Fruit fly (Drosophila melanogaster) whole organism, embryonic: ENCODE measurements around the gene CG5793.

Experiments used
- Ada2b ChIP-seq: fragments of 200-800 bp; sonication (Bioruptor generic); IDR thresholded peaks from 2 replicates; pipeline ENCODE4 v1.3.6; 2022; ENCODE audit warnings: missing biosample characterization, missing genetic modification characterization
- Antp ChIP-seq: fragments of 200-800 bp; sonication (Bioruptor generic); optimal IDR thresholded peaks from 3 replicates; lab custom pipeline; 2016; ENCODE audit warnings: missing biosample characterization, missing genetic modification characterization
- Blimp-1 ChIP-seq: fragments of 200-800 bp; sonication (Bioruptor generic); optimal IDR thresholded peaks from 3 replicates; lab custom pipeline; 2018; ENCODE audit warnings: missing biosample characterization, missing genetic modification characterization, mild to moderate bottlenecking, moderate library complexity, missing genetic modification reagents
- BtbVII ChIP-seq: fragments of 200-800 bp; sonication (Bioruptor generic); optimal IDR thresholded peaks from 3 replicates; lab custom pipeline; 2017; ENCODE audit warnings: missing biosample characterization, mild to moderate bottlenecking, missing genetic modification characterization
- CG12769 ChIP-seq: fragments of 200-800 bp; sonication (Bioruptor generic); optimal IDR thresholded peaks from 2 replicates; lab custom pipeline; 2019; ENCODE audit warnings: missing biosample characterization, mild to moderate bottlenecking, missing genetic modification characterization, moderate library complexity
- CG15601 ChIP-seq: fragments of 200-800 bp; sonication (Bioruptor generic); optimal IDR thresholded peaks from 3 replicates; lab custom pipeline; 2019; ENCODE audit warnings: missing biosample characterization, mild to moderate bottlenecking, missing genetic modification characterization, moderate library complexity
- CG31224 ChIP-seq: fragments of 200-800 bp; sonication (Bioruptor generic); IDR thresholded peaks from 2 replicates; pipeline ENCODE4 v1.3.6; 2022; ENCODE audit warnings: missing biosample characterization, missing genetic modification characterization
- CG4360 ChIP-seq: fragments of 200-800 bp; sonication (Bioruptor generic); IDR thresholded peaks from 2 replicates; pipeline ENCODE4 v1.3.6; 2022; ENCODE audit warnings: missing biosample characterization, missing genetic modification characterization
- CG6254 ChIP-seq: fragments of 200-800 bp; sonication (Bioruptor generic); optimal IDR thresholded peaks from 3 replicates; lab custom pipeline; 2017; ENCODE audit warnings: mild to moderate bottlenecking, missing biosample characterization, missing genetic modification reagents, missing genetic modification characterization
- CG7271 ChIP-seq: fragments of 200-800 bp; sonication (Bioruptor generic); optimal IDR thresholded peaks from 2 replicates; lab custom pipeline; 2018; ENCODE audit warnings: missing biosample characterization, mild to moderate bottlenecking, missing genetic modification characterization, moderate library complexity
- CG7556 ChIP-seq: fragments of 200-800 bp; sonication (Bioruptor generic); optimal IDR thresholded peaks from 2 replicates; lab custom pipeline; 2017; ENCODE audit warnings: missing biosample characterization, mild to moderate bottlenecking, missing genetic modification characterization
- CG8281 ChIP-seq: fragments of 200-800 bp; sonication (Bioruptor generic); optimal IDR thresholded peaks from 2 replicates; lab custom pipeline; 2018; ENCODE audit warnings: missing biosample characterization, mild to moderate bottlenecking, missing genetic modification characterization, moderate library complexity
- CG9797 ChIP-seq: fragments of 200-800 bp; sonication (Bioruptor generic); optimal IDR thresholded peaks from 3 replicates; lab custom pipeline; 2018; ENCODE audit warnings: missing biosample characterization, mild to moderate bottlenecking, missing genetic modification characterization
- Drgx ChIP-seq: fragments of 200-800 bp; sonication (Bioruptor generic); IDR thresholded peaks from 2 replicates; pipeline ENCODE4 v1.3.6; 2022; ENCODE audit warnings: missing biosample characterization, missing genetic modification characterization
- Ets65A ChIP-seq: fragments of 200-800 bp; sonication (Bioruptor generic); peaks from one replicate; lab custom pipeline; 2016; ENCODE audit warnings: missing biosample characterization, missing genetic modification characterization
- Hand ChIP-seq: fragments of 200-800 bp; sonication (Bioruptor generic); optimal IDR thresholded peaks from 2 replicates; lab custom pipeline; 2017; ENCODE audit warnings: mild to moderate bottlenecking, missing biosample characterization, missing genetic modification reagents, missing genetic modification characterization
- Hmr ChIP-seq: fragments of 200-800 bp; sonication (Bioruptor generic); optimal IDR thresholded peaks from 3 replicates; lab custom pipeline; 2017; ENCODE audit warnings: mild to moderate bottlenecking, missing biosample characterization, missing genetic modification reagents, missing genetic modification characterization
- Med ChIP-seq: fragments of 200-800 bp; sonication (Bioruptor generic); peaks from one replicate; lab custom pipeline; 2016; ENCODE audit warnings: missing biosample characterization, missing genetic modification characterization, mild to moderate bottlenecking, inconsistent platforms, moderate library complexity
- Pdp1 ChIP-seq, 2 experiments: fragments of 200-800 bp; sonication (Bioruptor generic); optimal IDR thresholded peaks; 3 replicates each; lab custom pipeline; 2016; ENCODE audit warnings: missing biosample characterization in 2 of 2, missing genetic modification characterization in 2 of 2, mild to moderate bottlenecking in 1 of 2, moderate library complexity in 1 of 2
- Xrp1 ChIP-seq: fragments of 200-800 bp; sonication (Bioruptor generic); IDR thresholded peaks from 2 replicates; pipeline ENCODE4 v1.3.6; 2022; ENCODE audit warnings: missing biosample characterization, missing genetic modification characterization
- abd-A ChIP-seq: fragments of 200-800 bp; sonication (Bioruptor generic); optimal IDR thresholded peaks from 3 replicates; lab custom pipeline; 2019; ENCODE audit warnings: missing biosample characterization, mild to moderate bottlenecking, missing genetic modification characterization, moderate library complexity
- ac ChIP-seq: fragments of 200-800 bp; sonication (Bioruptor generic); optimal IDR thresholded peaks from 3 replicates; lab custom pipeline; 2017; ENCODE audit warnings: missing biosample characterization, mild to moderate bottlenecking, missing genetic modification characterization
- ato ChIP-seq: fragments of 200-800 bp; sonication (Bioruptor generic); IDR thresholded peaks from 2 replicates; pipeline ENCODE4 v1.3.6; 2022; ENCODE audit warnings: missing biosample characterization, missing genetic modification characterization; ENCODE audit not compliant: partially characterized antibody
- bab2 ChIP-seq: fragments of 200-800 bp; sonication (Bioruptor generic); optimal IDR thresholded peaks from 2 replicates; lab custom pipeline; 2016; ENCODE audit warnings: missing biosample characterization, missing genetic modification characterization
- chinmo ChIP-seq: fragments of 200-800 bp; sonication (Bioruptor generic); IDR thresholded peaks from 4 replicates; pipeline ENCODE4 v1.3.6; 2022; ENCODE audit warnings: missing biosample characterization, missing genetic modification characterization; ENCODE audit not compliant: partially characterized antibody
- ci ChIP-seq: fragments of 200-800 bp; sonication (Bioruptor generic); IDR thresholded peaks from 3 replicates; pipeline ENCODE4 v1.3.6; 2022; ENCODE audit warnings: missing biosample characterization, missing genetic modification characterization
- dmrt99B ChIP-seq: fragments of 200-800 bp; sonication (Bioruptor generic); optimal IDR thresholded peaks from 2 replicates; lab custom pipeline; 2018; ENCODE audit warnings: missing biosample characterization, mild to moderate bottlenecking, missing genetic modification characterization, moderate library complexity
- dpn ChIP-seq, 2 experiments: fragments of 200-800 bp; sonication (Bioruptor generic); optimal IDR thresholded peaks; 3 replicates each; lab custom pipeline; 2016; ENCODE audit warnings: missing biosample characterization in 2 of 2, missing genetic modification characterization in 2 of 2
- en ChIP-seq: fragments of 200-800 bp; sonication (Bioruptor generic); optimal IDR thresholded peaks from 2 replicates; lab custom pipeline; 2016; ENCODE audit warnings: missing biosample characterization, missing genetic modification characterization
- gcm ChIP-seq: fragments of 200-800 bp; sonication (Bioruptor generic); optimal IDR thresholded peaks from 2 replicates; lab custom pipeline; 2019; ENCODE audit warnings: missing biosample characterization, mild to moderate bottlenecking, missing genetic modification characterization, moderate library complexity
- gem ChIP-seq: fragments of 200-800 bp; sonication (Bioruptor generic); optimal IDR thresholded peaks from 2 replicates; lab custom pipeline; 2019; ENCODE audit warnings: missing biosample characterization, mild to moderate bottlenecking, missing genetic modification characterization, moderate library complexity
- ham ChIP-seq: fragments of 200-800 bp; sonication (Bioruptor generic); IDR thresholded peaks from 2 replicates; pipeline ENCODE4 v1.3.6; 2022; ENCODE audit warnings: missing biosample characterization, missing genetic modification characterization
- hbn ChIP-seq: fragments of 200-800 bp; sonication (Bioruptor generic); IDR thresholded peaks from 2 replicates; pipeline ENCODE4 v1.3.6; 2022; ENCODE audit warnings: missing biosample characterization, missing genetic modification characterization; ENCODE audit not compliant: partially characterized antibody
- nom ChIP-seq: fragments of 200-800 bp; sonication (Bioruptor generic); optimal IDR thresholded peaks from 2 replicates; lab custom pipeline; 2017; ENCODE audit warnings: missing biosample characterization, missing genetic modification characterization, mild to moderate bottlenecking, moderate library complexity, missing genetic modification reagents
- org-1 ChIP-seq: fragments of 200-800 bp; sonication (Bioruptor generic); optimal IDR thresholded peaks from 2 replicates; lab custom pipeline; 2017; ENCODE audit warnings: missing biosample characterization, missing genetic modification characterization
- sd ChIP-seq: fragments of 200-800 bp; sonication (Bioruptor generic); optimal IDR thresholded peaks from 3 replicates; lab custom pipeline; 2018; ENCODE audit warnings: missing biosample characterization, mild to moderate bottlenecking, missing genetic modification characterization, moderate library complexity
- sens ChIP-seq: fragments of 200-800 bp; sonication (Bioruptor generic); peaks from one replicate; lab custom pipeline; 2016; ENCODE audit warnings: missing biosample characterization, missing genetic modification characterization
- sim ChIP-seq: fragments of 200-800 bp; sonication (Bioruptor generic); IDR thresholded peaks from 2 replicates; pipeline ENCODE4 v1.3.6; 2022; ENCODE audit warnings: missing biosample characterization, missing genetic modification characterization
- tin ChIP-seq: fragments of 200-800 bp; sonication (Bioruptor generic); optimal IDR thresholded peaks from 3 replicates; lab custom pipeline; 2016; ENCODE audit warnings: missing biosample characterization, missing genetic modification characterization
- usp ChIP-seq: fragments of >200 bp; optimal IDR thresholded peaks from 2 replicates; lab custom pipeline; 2017; ENCODE audit warnings: missing biosample characterization, missing genetic modification characterization

The CG5793 gene

DNA sequence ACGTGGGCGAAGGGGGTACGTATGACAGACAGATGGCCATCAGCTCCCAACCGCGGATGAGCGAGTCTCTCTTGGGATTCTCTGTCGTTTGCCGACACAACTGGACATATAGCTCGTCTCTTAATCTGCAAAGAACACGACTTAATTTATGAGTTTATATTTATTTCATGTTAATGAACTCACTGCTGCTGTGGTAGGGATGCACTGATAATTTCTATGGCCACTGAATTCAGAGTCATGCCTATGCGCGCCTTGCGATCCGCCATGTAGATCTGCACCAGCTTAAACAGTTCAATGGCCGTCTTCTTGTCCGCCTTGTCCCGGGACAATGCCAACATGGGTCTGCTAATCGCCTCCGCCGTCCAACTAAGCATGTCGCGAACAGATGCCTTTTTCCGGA, 42.4 kb upstream of the CG5793 start:
- no peak for TF ChIP-seq usp (GFP tag; lab: Kevin White, UChicago)
- TF ChIP-seq CG7271 (tag; lab: Kevin White, UChicago) = no peak
- no peak for TF ChIP-seq tin
- TF ChIP-seq sim = no peak

dm6 chr3R:21089416-21089815, 38.0 kb upstream of the CG5793 start:
- TF ChIP-seq dmrt99B (tag; lab: Kevin White, UChicago) = no peak
- TF ChIP-seq Drgx (GFP tag; lab: Robert Waterston, UW) = peak; percentile 52; the same call in 1 of the 2 replicates
- peak; percentile 24 for TF ChIP-seq sens (GFP tag; lab: Kevin White, UChicago)
- no peak for TF ChIP-seq CG7556
- TF ChIP-seq Xrp1 (GFP tag; lab: Robert Waterston, UW) = 0 out of 2 replicates have a peak, but pooled peaks have one; percentile 12
- TF ChIP-seq org-1 (GFP tag; lab: Kevin White, UChicago) = no peak
- TF ChIP-seq nom (GFP tag; lab: Kevin White, UChicago) = peak; percentile 6
- TF ChIP-seq, all 482 proteins: peak for 4

dm6 chr3R:21090230-21091021, 36.9 kb upstream of the CG5793 start:
- TF ChIP-seq Pdp1 (GFP tag; optimal IDR thresholded peaks at IDR 0.05; lab: Kevin White, UChicago) = peak in 1 of 2 experiments; percentile 80
- 0 out of 2 replicates have a peak, but pooled peaks have one; percentile 16 for TF ChIP-seq ato (GFP tag; lab: Robert Waterston, UW)
- TF ChIP-seq bab2 (GFP tag; lab: Kevin White, UChicago) = no peak
- TF ChIP-seq CG12769 (tag; lab: Kevin White, UChicago) = peak; percentile 51
- TF ChIP-seq Med = peak; percentile 51
- TF ChIP-seq sd (tag; lab: Kevin White, UChicago) = peak; percentile 7
- peak; percentile 77 for TF ChIP-seq Ets65A (GFP tag; lab: Kevin White, UChicago)
- 0 out of 3 replicates have a peak, but pooled peaks have one; percentile 36 for TF ChIP-seq ci
- TF ChIP-seq CG8281 (tag; lab: Kevin White, UChicago) = no peak

- TF ChIP-seq abd-A (tag; lab: Kevin White, UChicago) (no peak), Blimp-1 (GFP tag; lab: Kevin White, UChicago) (peak; percentile 60), Hand (GFP tag; lab: Kevin White, UChicago) (no peak), Ada2b (GFP tag; lab: Robert Waterston, UW) (no peak), CG6254 (GFP tag; lab: Kevin White, UChicago) (no peak), chinmo (GFP tag; lab: Robert Waterston, UW) (0 out of 4 replicates have a peak, but pooled peaks have one; percentile 36), CG31224 (GFP tag; lab: Robert Waterston, UW) (no peak), CG12769 (tag; lab: Kevin White, UChicago) (peak; percentile 45)
These were observed 35.9 kb upstream of the CG5793 start for dm6 chr3R:21091500-21091899.

dm6 chr3R:21092036-21092435, 35.3 kb upstream of the CG5793 start:
- TF ChIP-seq ham (GFP tag; lab: Robert Waterston, UW) = no peak
- peak; percentile 76 for TF ChIP-seq sd (tag; lab: Kevin White, UChicago)

DNA sequence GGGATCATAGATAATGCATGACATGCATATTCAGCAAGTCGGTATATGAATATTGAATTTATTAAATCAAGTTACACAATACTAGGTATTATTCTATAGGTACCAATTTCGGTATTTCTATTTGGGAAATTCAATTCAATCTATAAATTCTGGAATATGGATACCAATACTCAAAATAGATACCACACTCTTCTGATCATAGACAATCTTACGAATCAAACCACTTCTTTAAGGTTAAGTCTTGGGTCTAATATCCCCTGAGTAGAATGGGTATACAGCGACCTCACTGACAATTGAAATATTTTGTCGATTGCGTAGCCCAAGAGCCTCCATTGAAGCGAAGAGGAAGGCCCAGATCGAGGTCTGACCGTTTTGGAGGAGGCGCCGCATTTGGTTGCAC, 34.5 kb upstream of the CG5793 start:
- TF ChIP-seq hbn = no peak
- TF ChIP-seq Hmr = no peak
- no peak for TF ChIP-seq BtbVII (GFP tag; lab: Kevin White, UChicago)
- TF ChIP-seq CG9797 (GFP tag; lab: Kevin White, UChicago) = no peak
- peak in 1 of 2 experiments; percentile 29 for TF ChIP-seq dpn (GFP tag; optimal IDR thresholded peaks at IDR 0.05; lab: Kevin White, UChicago)
- TF ChIP-seq Antp (GFP tag; lab: Kevin White, UChicago) = peak; percentile 4
- peak; percentile 52 for TF ChIP-seq gem
- no peak for TF ChIP-seq CG4360 (GFP tag; lab: Robert Waterston, UW)
- no peak for TF ChIP-seq en (GFP tag; lab: Kevin White, UChicago)
- no peak for TF ChIP-seq ac (GFP tag; lab: Kevin White, UChicago)
- no peak for TF ChIP-seq CG15601 (tag; lab: Kevin White, UChicago)
- TF ChIP-seq gcm (GFP tag; lab: Kevin White, UChicago) = no peak
